Worm (Caenorhabditis elegans) whole organism, young adult: Measurements from ENCODE around the gene nlr-1.

Experiments used
- B0336.3 ChIP-seq: fragments of 200-800 bp; sonication (Bioruptor generic); IDR thresholded peaks from 2 replicates; pipeline ENCODE4 v1.3.6; 2022; ENCODE audit warnings: missing genetic modification characterization, missing compliant biosample characterization
- F49E8.2 ChIP-seq: sonication (generic microtip); optimal IDR thresholded peaks from 3 replicates; lab custom pipeline; 2017; ENCODE audit warnings: missing genetic modification characterization, mild to moderate bottlenecking, missing compliant biosample characterization, antibody characterized with exemption, moderate library complexity; ENCODE audit not compliant: insufficient read depth
- F55B11.4 ChIP-seq: sonication (generic microtip); optimal IDR thresholded peaks from 2 replicates; lab custom pipeline; 2016; ENCODE audit warnings: missing compliant biosample characterization, missing genetic modification characterization, borderline replicate concordance; ENCODE audit not compliant: insufficient read depth
- F57A8.1 ChIP-seq: fragments of 200-800 bp; sonication (Bioruptor generic); optimal IDR thresholded peaks from 2 replicates; lab custom pipeline; 2018; ENCODE audit warnings: mild to moderate bottlenecking, missing genetic modification characterization, moderate library complexity, missing compliant biosample characterization
- F57C9.4 ChIP-seq: sonication (generic microtip); optimal IDR thresholded peaks from 2 replicates; lab custom pipeline; 2017; ENCODE audit warnings: mild to moderate bottlenecking, missing genetic modification characterization, missing compliant biosample characterization
- ceh-100 ChIP-seq: fragments of 200-800 bp; sonication (Bioruptor generic); IDR thresholded peaks from 2 replicates; pipeline ENCODE4 v1.3.6; 2022; ENCODE audit warnings: missing genetic modification reagents, missing genetic modification characterization, missing compliant biosample characterization
- ceh-40 ChIP-seq: fragments of 200-800 bp; sonication (Bioruptor generic); IDR thresholded peaks from 2 replicates; pipeline ENCODE4 v1.3.6; 2022; ENCODE audit warnings: missing genetic modification characterization, missing compliant biosample characterization
- dpl-1 ChIP-seq: fragments of 150-350 bp; optimal IDR thresholded peaks from 2 replicates; lab custom pipeline; 2014; ENCODE audit warnings: missing biosample characterization, missing genetic modification reagents, missing genetic modification characterization
- hlh-12 ChIP-seq: sonication (generic microtip); optimal IDR thresholded peaks from 2 replicates; lab custom pipeline; 2016; ENCODE audit warnings: missing genetic modification characterization, missing compliant biosample characterization
- let-526 ChIP-seq: fragments of 200-800 bp; sonication (Bioruptor generic); IDR thresholded peaks from 2 replicates; pipeline ENCODE4 v1.3.6; 2022; ENCODE audit warnings: missing genetic modification reagents, missing genetic modification characterization, missing compliant biosample characterization
- lin-26 ChIP-seq: fragments of 200-800 bp; sonication (Bioruptor generic); IDR thresholded peaks from 2 replicates; pipeline ENCODE4 v1.3.6; 2022; ENCODE audit warnings: missing genetic modification reagents, missing genetic modification characterization, missing compliant biosample characterization
- madf-8 ChIP-seq: fragments of 200-800 bp; sonication (Bioruptor generic); conservative IDR thresholded peaks from 2 replicates; pipeline ENCODE4 v1.3.6; 2022; ENCODE audit warnings: missing genetic modification reagents, missing genetic modification characterization, missing compliant biosample characterization
- mxl-1 ChIP-seq: sonication (generic microtip); optimal IDR thresholded peaks from 2 replicates; lab custom pipeline; 2016; ENCODE audit warnings: missing genetic modification characterization, missing compliant biosample characterization
- rpc-1 ChIP-seq, 2 experiments: fragments of 150-350 bp in 1 of 2; sonication (generic microtip) in 1 of 2; optimal IDR thresholded peaks; 2 replicates each; lab custom pipeline; 2014 to 2018; ENCODE audit warnings: missing biosample characterization in 1 of 2, missing genetic modification characterization in 1 of 2, missing genetic modification reagents in 1 of 2, missing genotype in 1 of 2

DNA sequence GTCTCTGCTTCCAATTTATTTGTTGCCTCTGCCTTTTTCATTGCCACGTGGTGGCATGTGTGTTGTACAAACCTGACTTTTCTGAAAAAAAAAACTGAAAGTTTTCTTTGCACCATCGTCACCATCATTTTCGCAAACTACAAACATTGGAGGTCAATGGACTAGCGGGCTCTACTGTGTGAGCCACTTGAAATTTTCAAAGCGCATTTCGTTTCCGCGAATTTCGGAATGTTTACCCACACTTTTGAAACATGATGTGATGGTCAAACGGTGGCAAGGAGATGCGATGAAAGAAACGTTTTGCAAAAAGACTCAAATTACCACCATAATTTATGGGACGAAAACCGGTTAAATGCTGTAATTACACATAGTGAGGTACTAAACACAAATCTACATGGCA is 29.7 kb upstream of the nlr-1 start:
- TF ChIP-seq let-526 (no peak), ceh-40 (GFP tag; lab: Robert Waterston, UW) (no peak), rpc-1 (optimal IDR thresholded peaks at IDR 0.05; lab: Kevin White, UChicago) (no peak), rpc-1 (tag; optimal IDR thresholded peaks at IDR 0.05; lab: Kevin White, UChicago) (no peak), F49E8.2 (peak; percentile 33), hlh-12 (tag; lab: Kevin White, UChicago) (no peak), F57C9.4 (tag; lab: Kevin White, UChicago) (no peak), F55B11.4 (tag; lab: Kevin White, UChicago) (no peak), dpl-1 (GFP tag; lab: Kevin White, UChicago) (no peak), ceh-100 (no peak), F57A8.1 (GFP tag; lab: Kevin White, UChicago) (no peak), madf-8 (GFP tag; lab: Robert Waterston, UW) (no peak), B0336.3 (GFP tag; lab: Robert Waterston, UW) (peak; percentile 63; the same call in 1 of the 2 replicates), mxl-1 (tag; lab: Kevin White, UChicago) (peak; percentile 43), lin-26 (GFP tag; lab: Robert Waterston, UW) (no peak)
